Worm (Caenorhabditis elegans) whole organism, young adult: ENCODE measurements around the gene F37H8.6.
"Not testable (repeated sequence)": the region's sequence is repeated elsewhere in the genome, so short reads cannot be mapped to it uniquely, and the experiment has no call there.

ENCODE experiments used
- B0019.2 ChIP-seq: fragments of 200-800 bp; sonication (Bioruptor generic); conservative IDR thresholded peaks from 2 replicates; pipeline ENCODE4 v1.3.6; 2022; ENCODE audit warnings: missing genetic modification reagents, missing genetic modification characterization, missing compliant biosample characterization
- B0261.1 ChIP-seq: sonication (generic microtip); optimal IDR thresholded peaks from 2 replicates; lab custom pipeline; 2016; ENCODE audit warnings: mild to moderate bottlenecking, missing genetic modification characterization, moderate library complexity, missing compliant biosample characterization
- C17E4.6 ChIP-seq: fragments of 200-800 bp; sonication (Bioruptor generic); IDR thresholded peaks from 2 replicates; pipeline ENCODE4 v1.3.6; 2022; ENCODE audit warnings: missing genetic modification reagents, missing genetic modification characterization, missing compliant biosample characterization
- F57A8.1 ChIP-seq: fragments of 200-800 bp; sonication (Bioruptor generic); optimal IDR thresholded peaks from 2 replicates; lab custom pipeline; 2018; ENCODE audit warnings: mild to moderate bottlenecking, missing genetic modification characterization, moderate library complexity, missing compliant biosample characterization
- K11D2.4 ChIP-seq: fragments of 200-800 bp; sonication (Bioruptor generic); IDR thresholded peaks from 2 replicates; pipeline ENCODE4 v1.3.6; 2022; ENCODE audit warnings: missing genetic modification reagents, missing genetic modification characterization, missing compliant biosample characterization
- Y53F4B.3 ChIP-seq: fragments of 200-800 bp; sonication (Bioruptor generic); IDR thresholded peaks from 2 replicates; pipeline ENCODE4 v1.3.6; 2022; ENCODE audit warnings: missing genetic modification reagents, missing genetic modification characterization, missing compliant biosample characterization
- ZK185.1 ChIP-seq: sonication (generic microtip); optimal IDR thresholded peaks from 2 replicates; lab custom pipeline; 2016; ENCODE audit warnings: mild to moderate bottlenecking, missing genetic modification characterization, missing compliant biosample characterization; ENCODE audit not compliant: poor library complexity, severe bottlenecking
- attf-5 ChIP-seq: fragments of 200-800 bp; sonication (Bioruptor generic); optimal IDR thresholded peaks from 2 replicates; lab custom pipeline; 2018; ENCODE audit warnings: mild to moderate bottlenecking, missing genetic modification characterization, missing compliant biosample characterization
- bed-2 ChIP-seq: fragments of 200-800 bp; sonication (Bioruptor generic); IDR thresholded peaks from 2 replicates; pipeline ENCODE4 v1.3.6; 2022; ENCODE audit warnings: missing genetic modification reagents, missing genetic modification characterization, missing compliant biosample characterization
- ccch-3 ChIP-seq: fragments of 200-800 bp; sonication (Bioruptor generic); optimal IDR thresholded peaks from 2 replicates; lab custom pipeline; 2018; ENCODE audit warnings: mild to moderate bottlenecking, missing genetic modification characterization, missing compliant biosample characterization
- cebp-1 ChIP-seq, 2 experiments: fragments of 200-800 bp in 1 of 2; sonication (Bioruptor generic) in 1 of 2; sonication (generic microtip) in 1 of 2; IDR thresholded peaks in 1 of 2; optimal IDR thresholded peaks in 1 of 2; 2 replicates each; pipeline versions ENCODE4 v1.3.6 to Lab custom; 2017 to 2022; ENCODE audit warnings: missing compliant biosample characterization in 2 of 2, missing genetic modification characterization in 2 of 2, mild to moderate bottlenecking in 1 of 2, missing genetic modification reagents in 1 of 2, moderate library complexity in 1 of 2
- ceh-100 ChIP-seq: fragments of 200-800 bp; sonication (Bioruptor generic); IDR thresholded peaks from 2 replicates; pipeline ENCODE4 v1.3.6; 2022; ENCODE audit warnings: missing genetic modification reagents, missing genetic modification characterization, missing compliant biosample characterization
- ceh-27 ChIP-seq: fragments of 200-800 bp; sonication (Bioruptor generic); optimal IDR thresholded peaks from 2 replicates; lab custom pipeline; 2018; ENCODE audit warnings: mild to moderate bottlenecking, missing genetic modification characterization, moderate library complexity, missing compliant biosample characterization
- dox-1 ChIP-seq: fragments of 200-800 bp; sonication (Bioruptor generic); IDR thresholded peaks from 2 replicates; pipeline ENCODE4 v1.3.6; 2022; ENCODE audit warnings: missing genetic modification reagents, missing genetic modification characterization, missing compliant biosample characterization
- dpl-1 ChIP-seq: fragments of 150-350 bp; optimal IDR thresholded peaks from 2 replicates; lab custom pipeline; 2014; ENCODE audit warnings: missing biosample characterization, missing genetic modification reagents, missing genetic modification characterization
- ekl-4 ChIP-seq: fragments of 200-800 bp; sonication (Bioruptor generic); IDR thresholded peaks from 2 replicates; pipeline ENCODE4 v1.3.6; 2022; ENCODE audit warnings: missing genetic modification reagents, missing genetic modification characterization, missing compliant biosample characterization
- ets-4 ChIP-seq: fragments of 200-800 bp; sonication (Bioruptor generic); optimal IDR thresholded peaks from 2 replicates; lab custom pipeline; 2018; ENCODE audit warnings: mild to moderate bottlenecking, missing genetic modification characterization, missing compliant biosample characterization
- hmg-1.2 ChIP-seq: fragments of 200-800 bp; sonication (Bioruptor generic); IDR thresholded peaks from 2 replicates; pipeline ENCODE4 v1.3.6; 2022; ENCODE audit warnings: missing genetic modification reagents, missing genetic modification characterization, missing compliant biosample characterization
- hrde-1 ChIP-seq: sonication (generic microtip); optimal IDR thresholded peaks from 2 replicates; lab custom pipeline; 2016; ENCODE audit warnings: missing genetic modification characterization, mild to moderate bottlenecking, missing compliant biosample characterization, moderate library complexity, missing genotype, missing genetic modification reagents, borderline replicate concordance
- let-607 ChIP-seq, 2 experiments: fragments of 200-800 bp in 1 of 2; sonication (Bioruptor generic) in 1 of 2; sonication (generic microtip) in 1 of 2; optimal IDR thresholded peaks; 2 replicates each; lab custom pipeline; 2016 to 2018; ENCODE audit warnings: mild to moderate bottlenecking in 2 of 2, missing compliant biosample characterization in 2 of 2, missing genetic modification characterization in 2 of 2, moderate library complexity in 2 of 2, missing genotype in 1 of 2
- lin-26 ChIP-seq: fragments of 200-800 bp; sonication (Bioruptor generic); IDR thresholded peaks from 2 replicates; pipeline ENCODE4 v1.3.6; 2022; ENCODE audit warnings: missing genetic modification reagents, missing genetic modification characterization, missing compliant biosample characterization
- lin-40 ChIP-seq: sonication (generic microtip); optimal IDR thresholded peaks from 2 replicates; lab custom pipeline; 2016; ENCODE audit warnings: missing genetic modification characterization, mild to moderate bottlenecking, missing compliant biosample characterization, missing genotype, missing genetic modification reagents
- lsl-1 ChIP-seq: fragments of 200-800 bp; sonication (Bioruptor generic); optimal IDR thresholded peaks from 2 replicates; lab custom pipeline; 2018; ENCODE audit warnings: mild to moderate bottlenecking, missing genetic modification characterization, moderate library complexity, missing compliant biosample characterization
- madf-6 ChIP-seq: fragments of 200-800 bp; sonication (Bioruptor generic); IDR thresholded peaks from 2 replicates; pipeline ENCODE4 v1.3.6; 2022; ENCODE audit warnings: missing genetic modification reagents, missing genetic modification characterization, missing compliant biosample characterization
- mcd-1 ChIP-seq: fragments of 200-800 bp; sonication (Bioruptor generic); IDR thresholded peaks from 2 replicates; pipeline ENCODE4 v1.3.6; 2022; ENCODE audit warnings: missing genetic modification reagents, missing genetic modification characterization, missing compliant biosample characterization
- mes-4 ChIP-seq: sonication (generic microtip); optimal IDR thresholded peaks from 2 replicates; lab custom pipeline; 2016; ENCODE audit warnings: missing genotype, missing genetic modification characterization, missing compliant biosample characterization
- nhr-120 ChIP-seq: fragments of 200-800 bp; sonication (Bioruptor generic); IDR thresholded peaks from 2 replicates; pipeline ENCODE4 v1.3.6; 2022; ENCODE audit warnings: missing genetic modification characterization, missing compliant biosample characterization
- nhr-179 ChIP-seq: sonication (generic microtip); optimal IDR thresholded peaks from 2 replicates; lab custom pipeline; 2016; ENCODE audit warnings: mild to moderate bottlenecking, missing genetic modification characterization, missing compliant biosample characterization
- rec-8 ChIP-seq, 2 experiments: sonication (generic microtip); optimal IDR thresholded peaks; 2 replicates each; lab custom pipeline; 2016; ENCODE audit warnings: mild to moderate bottlenecking in 2 of 2, missing genetic modification characterization in 2 of 2, missing genetic modification reagents in 2 of 2, missing genotype in 2 of 2, missing biosample characterization in 1 of 2, missing compliant biosample characterization in 1 of 2, moderate library complexity in 1 of 2
- repo-1 ChIP-seq: sonication (generic microtip); optimal IDR thresholded peaks from 2 replicates; lab custom pipeline; 2017; ENCODE audit warnings: mild to moderate bottlenecking, missing genetic modification characterization, missing compliant biosample characterization
- rpc-1 ChIP-seq, 2 experiments: fragments of 150-350 bp in 1 of 2; sonication (generic microtip) in 1 of 2; optimal IDR thresholded peaks; 2 replicates each; lab custom pipeline; 2014 to 2018; ENCODE audit warnings: missing biosample characterization in 1 of 2, missing genetic modification characterization in 1 of 2, missing genetic modification reagents in 1 of 2, missing genotype in 1 of 2
- snpc-4 ChIP-seq, 5 experiments: fragments of 150-350 bp in 1 of 5; sonication (generic microtip) in 4 of 5; optimal IDR thresholded peaks; 2 replicates each; lab custom pipeline; 2014 to 2018; ENCODE audit warnings: missing genetic modification characterization in 5 of 5, missing biosample characterization in 3 of 5, antibody characterized with exemption in 2 of 5, mild to moderate bottlenecking in 2 of 5, missing compliant biosample characterization in 2 of 5, missing genotype in 2 of 5, moderate library complexity in 2 of 5, missing genetic modification reagents in 1 of 5
- somi-1 ChIP-seq: fragments of 200-800 bp; sonication (Bioruptor generic); optimal IDR thresholded peaks from 2 replicates; lab custom pipeline; 2018; ENCODE audit warnings: mild to moderate bottlenecking, missing genetic modification characterization, missing compliant biosample characterization
- sptf-2 ChIP-seq: fragments of 200-800 bp; sonication (Bioruptor generic); optimal IDR thresholded peaks from 2 replicates; lab custom pipeline; 2018; ENCODE audit warnings: mild to moderate bottlenecking, missing genetic modification characterization, missing compliant biosample characterization
- tbp1 ChIP-seq: fragments of 200-800 bp; sonication (Bioruptor generic); optimal IDR thresholded peaks from 2 replicates; lab custom pipeline; 2018; ENCODE audit warnings: mild to moderate bottlenecking, missing genetic modification characterization, missing compliant biosample characterization
- unc-62 ChIP-seq: fragments of 150-350 bp; optimal IDR thresholded peaks from 2 replicates; lab custom pipeline; 2014; ENCODE audit warnings: missing biosample characterization, missing genetic modification reagents, missing genetic modification characterization
- ztf-18 ChIP-seq: sonication (generic microtip); optimal IDR thresholded peaks from 2 replicates; lab custom pipeline; 2016; ENCODE audit warnings: missing genotype, mild to moderate bottlenecking, missing genetic modification characterization, missing compliant biosample characterization
- ztf-28 ChIP-seq: fragments of 200-800 bp; sonication (Bioruptor generic); IDR thresholded peaks from 2 replicates; pipeline ENCODE4 v1.3.6; 2022; ENCODE audit warnings: missing genetic modification reagents, missing genetic modification characterization, missing compliant biosample characterization

The F37H8.6 gene

DNA sequence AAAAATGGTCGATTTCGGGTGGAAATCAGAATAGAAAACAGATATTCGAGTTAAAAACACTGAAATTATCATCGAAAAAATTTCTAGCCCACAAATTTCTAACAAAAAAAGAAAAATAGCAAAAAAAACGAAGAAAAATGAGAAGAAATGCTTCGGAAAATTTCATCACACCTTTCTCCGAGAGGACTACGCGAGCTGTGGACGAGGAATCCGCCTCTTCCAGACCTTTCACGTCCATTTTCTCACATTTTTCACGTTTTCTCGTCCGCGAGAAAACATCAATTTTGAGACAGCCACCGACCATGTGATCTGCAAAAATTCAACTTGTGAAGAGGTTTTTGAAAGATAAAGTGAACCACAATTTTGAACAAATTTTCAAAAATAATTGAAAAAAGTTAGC lies 835 bp downstream of the F37H8.6 start:
- no peak for TF ChIP-seq B0261.1 (tag; lab: Kevin White, UChicago)
- peak; percentile 36; the same call in 1 of the 2 replicates for TF ChIP-seq mcd-1
- no peak for TF ChIP-seq lsl-1 (GFP tag; lab: Kevin White, UChicago)
- TF ChIP-seq cebp-1 (GFP tag; IDR thresholded peaks at IDR 0.05; lab: Robert Waterston, UW) = peak; percentile 53; the same call in 1 of the 2 replicates
- peak; percentile 69 for TF ChIP-seq cebp-1 (tag; optimal IDR thresholded peaks at IDR 0.05; lab: Kevin White, UChicago)
- TF ChIP-seq ets-4 (GFP tag; lab: Kevin White, UChicago) = no peak
- no peak for TF ChIP-seq somi-1 (GFP tag; lab: Kevin White, UChicago)
- TF ChIP-seq K11D2.4 = 0 out of 2 replicates have a peak, but pooled peaks have one; percentile 18

- TF ChIP-seq let-607 (tag; optimal IDR thresholded peaks at IDR 0.05; lab: Kevin White, UChicago) (peak in 1 of 2 experiments; percentile 74), dpl-1 (GFP tag; lab: Kevin White, UChicago) (no peak), mcd-1 (peak; percentile 59)
- TF ChIP-seq, all 124 proteins: peak for 2
Measured at ce11 chrII:11175347-11175746, 1.9 kb downstream of the F37H8.6 start.

- peak; percentile 65 for TF ChIP-seq mcd-1
Measured at ce11 chrII:11170495-11170894, 6.8 kb downstream of the F37H8.6 start.

- TF ChIP-seq mcd-1 = peak; percentile 75
- TF ChIP-seq dox-1 (GFP tag; lab: Robert Waterston, UW) = peak; percentile 58
- peak; percentile 80 for TF ChIP-seq ceh-100 (GFP tag; lab: Robert Waterston, UW)
- peak; percentile 35 for TF ChIP-seq attf-5
- TF ChIP-seq snpc-4 (GFP tag; optimal IDR thresholded peaks at IDR 0.05; lab: Kevin White, UChicago) = not testable (repeated sequence)
- TF ChIP-seq snpc-4 (tag; optimal IDR thresholded peaks at IDR 0.05; lab: Kevin White, UChicago) = peak in 1 of 4 experiments; percentile 31
Measured at ce11 chrII:11168893-11169292, 8.4 kb downstream of the F37H8.6 start.

- TF ChIP-seq Y53F4B.3 (no peak), ZK185.1 (tag; lab: Kevin White, UChicago) (peak; percentile 70), mes-4 (tag; lab: Kevin White, UChicago) (peak; percentile 74), ztf-28 (GFP tag; lab: Robert Waterston, UW) (peak; percentile 87), bed-2 (GFP tag; lab: Robert Waterston, UW) (peak; percentile 83), B0261.1 (tag; lab: Kevin White, UChicago) (peak; percentile 40), hrde-1 (tag; lab: Kevin White, UChicago) (peak; percentile 84), sptf-2 (GFP tag; lab: Kevin White, UChicago) (peak; percentile 75), dpl-1 (GFP tag; lab: Kevin White, UChicago) (peak; percentile 7), tbp1 (GFP tag; lab: Kevin White, UChicago) (peak; percentile 82), hmg-1.2 (peak; percentile 95), ccch-3 (GFP tag; lab: Kevin White, UChicago) (no peak), nhr-120 (GFP tag; lab: Robert Waterston, UW) (no peak), madf-6 (GFP tag; lab: Robert Waterston, UW) (peak; percentile 92), rec-8 (tag; optimal IDR thresholded peaks at IDR 0.05; lab: Kevin White, UChicago) (peak in 1 of 2 experiments; percentile 77), lin-26 (GFP tag; lab: Robert Waterston, UW) (peak; percentile 67; the same call in 1 of the 2 replicates), nhr-179 (no peak), repo-1 (tag; lab: Kevin White, UChicago) (peak; percentile 82), unc-62 (GFP tag; lab: Kevin White, UChicago) (no peak), ekl-4 (GFP tag; lab: Robert Waterston, UW) (peak; percentile 90), rpc-1 (optimal IDR thresholded peaks at IDR 0.05; lab: Kevin White, UChicago) (no peak), rpc-1 (tag; optimal IDR thresholded peaks at IDR 0.05; lab: Kevin White, UChicago) (peak; percentile 6), B0019.2 (peak; percentile 82), F57A8.1 (GFP tag; lab: Kevin White, UChicago) (no peak), lin-40 (peak; percentile 40), C17E4.6 (0 out of 2 replicates have a peak, but pooled peaks have one; percentile 66), ztf-18 (tag; lab: Kevin White, UChicago) (peak; percentile 57), ceh-27 (GFP tag; lab: Kevin White, UChicago) (peak; percentile 63)
Measured at ce11 chrII:11167039-11167438, 10.2 kb downstream of the F37H8.6 start.
